Fruit fly (Drosophila melanogaster): Measurements from ENCODE around the gene CG9839.

CG9839 gene

DNA sequence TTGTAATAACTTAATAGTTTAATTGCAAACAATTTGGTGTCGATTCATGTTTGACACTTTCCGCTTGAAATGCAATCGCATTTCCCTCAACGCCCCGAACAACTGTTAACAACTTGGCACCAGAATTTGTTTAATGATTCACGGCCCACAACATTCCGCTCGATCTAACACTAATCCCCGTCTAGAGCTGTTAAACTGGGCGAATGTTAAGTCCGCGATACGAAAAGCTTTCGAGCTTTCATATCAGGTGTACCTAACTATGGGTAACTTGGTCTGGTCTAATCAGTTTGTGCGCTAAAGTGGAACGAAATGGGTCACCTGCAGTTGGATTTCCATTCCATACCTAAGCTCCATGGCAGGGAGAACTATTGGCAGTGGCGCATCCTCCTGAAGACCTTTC lies 32.5 kb downstream of the CG9839 start, which contains the start of gene CG34301:
Gene CG34301 (plus strand): TSS at position 301 of the 400 bp plus-strand sequence.
- TF ChIP-seq foxo (GFP tag; optimal IDR thresholded peaks at IDR 0.05): no peak
- TF ChIP-seq usp (GFP tag; optimal IDR thresholded peaks at IDR 0.05): no peak
- no peak for TF ChIP-seq h (GFP tag; optimal IDR thresholded peaks at IDR 0.05)
- TF ChIP-seq woc (GFP tag; optimal IDR thresholded peaks at IDR 0.05): no peak
- no peak for TF ChIP-seq dsf (GFP tag; optimal IDR thresholded peaks at IDR 0.05; ENCODE audit: borderline replicate concordance)
- TF ChIP-seq CrebA (GFP tag; optimal IDR thresholded peaks at IDR 0.05; ENCODE audit: borderline replicate concordance): no peak
- TF ChIP-seq rgr (GFP tag; optimal IDR thresholded peaks at IDR 0.05): no peak
- TF ChIP-seq sv (GFP tag; optimal IDR thresholded peaks at IDR 0.05): no peak
- no peak for TF ChIP-seq Dif (GFP tag; optimal IDR thresholded peaks at IDR 0.05; ENCODE audit: partially characterized antibody)
- no peak for TF ChIP-seq sage (GFP tag; optimal IDR thresholded peaks at IDR 0.05)
- TF ChIP-seq pan (optimal IDR thresholded peaks at IDR 0.05): no peak

DNA sequence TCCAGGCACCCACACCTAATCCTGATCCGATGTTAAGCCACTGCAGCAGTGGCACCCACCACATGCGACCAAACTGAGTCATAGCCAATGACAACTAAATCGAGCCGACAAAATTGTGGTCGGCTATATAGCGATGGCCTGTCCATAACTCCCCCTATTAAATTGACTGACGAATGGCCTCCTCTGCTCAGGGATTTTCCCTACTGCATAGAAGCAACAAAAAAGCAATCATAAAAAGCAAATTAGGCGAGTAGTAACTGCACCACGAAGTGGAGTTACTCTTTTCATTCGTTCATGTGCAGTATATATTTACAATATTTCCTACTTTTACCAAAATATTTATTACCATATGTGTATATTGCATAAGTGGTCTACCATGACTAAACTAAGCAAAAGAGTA lies 33.0 kb downstream of the CG9839 start, which contains the start of gene CG13318:
Gene CG13318 (minus strand): TSS at position 101 of the 400 bp plus-strand sequence.
- no peak for TF ChIP-seq pan (optimal IDR thresholded peaks at IDR 0.05)
- TF ChIP-seq h (GFP tag; optimal IDR thresholded peaks at IDR 0.05): no peak
- TF ChIP-seq sv (GFP tag; optimal IDR thresholded peaks at IDR 0.05): no peak
- no peak for TF ChIP-seq Myc (optimal IDR thresholded peaks at IDR 0.05)
- TF ChIP-seq Rel (GFP tag; optimal IDR thresholded peaks at IDR 0.05): no peak
- no peak for TF ChIP-seq Rel (tag; optimal IDR thresholded peaks at IDR 0.05)
- TF ChIP-seq tai (GFP tag; optimal IDR thresholded peaks at IDR 0.05): no peak
- no peak for TF ChIP-seq CG9705 (GFP tag; optimal IDR thresholded peaks at IDR 0.05)
- no peak for TF ChIP-seq Mio (GFP tag; optimal IDR thresholded peaks at IDR 0.05)
- no peak for TF ChIP-seq Jra (GFP tag; optimal IDR thresholded peaks at IDR 0.05)
- no peak for TF ChIP-seq rgr (GFP tag; optimal IDR thresholded peaks at IDR 0.05)
- no peak for TF ChIP-seq CG32264 (GFP tag; optimal IDR thresholded peaks at IDR 0.05)
- TF ChIP-seq Hnf4 (GFP tag; optimal IDR thresholded peaks at IDR 0.05): no peak
- TF ChIP-seq dl (GFP tag; optimal IDR thresholded peaks at IDR 0.05; ENCODE audit: insufficient read depth in 1 of 2, partially characterized antibody in 2 of 2): no peak
- TF ChIP-seq Dfd (GFP tag; optimal IDR thresholded peaks at IDR 0.05): no peak

DNA sequence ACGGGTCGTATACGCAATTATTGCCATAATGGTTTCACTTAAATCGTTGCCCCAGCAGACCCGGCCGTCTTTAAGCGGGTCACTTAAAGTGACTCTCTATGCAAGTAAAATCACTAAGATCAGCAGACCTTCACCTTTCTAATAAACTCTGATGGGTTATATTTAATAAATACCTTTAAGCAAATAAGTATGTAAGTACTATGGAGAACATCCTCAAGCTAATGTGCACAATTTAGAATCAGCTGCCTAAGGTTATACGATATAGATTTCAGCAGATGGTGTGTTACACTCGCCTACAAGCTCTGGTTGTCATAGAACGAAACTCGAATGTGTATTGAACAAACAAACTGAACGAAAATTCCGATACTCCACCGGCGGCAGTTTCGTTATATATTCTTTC lies 36.5 kb downstream of the CG9839 start, which contains the start of gene CG8236:
Gene CG8236 (plus strand): TSS at position 301 of the 400 bp plus-strand sequence.
- no peak for TF ChIP-seq HLH106 (tag; optimal IDR thresholded peaks at IDR 0.05)
- TF ChIP-seq sv (GFP tag; optimal IDR thresholded peaks at IDR 0.05): no peak
- no peak for TF ChIP-seq CG32264 (GFP tag; optimal IDR thresholded peaks at IDR 0.05)
- TF ChIP-seq rgr (GFP tag; optimal IDR thresholded peaks at IDR 0.05): no peak
- TF ChIP-seq psq (GFP tag; optimal IDR thresholded peaks at IDR 0.05): no peak
- no peak for TF ChIP-seq N (GFP tag; optimal IDR thresholded peaks at IDR 0.05)

DNA sequence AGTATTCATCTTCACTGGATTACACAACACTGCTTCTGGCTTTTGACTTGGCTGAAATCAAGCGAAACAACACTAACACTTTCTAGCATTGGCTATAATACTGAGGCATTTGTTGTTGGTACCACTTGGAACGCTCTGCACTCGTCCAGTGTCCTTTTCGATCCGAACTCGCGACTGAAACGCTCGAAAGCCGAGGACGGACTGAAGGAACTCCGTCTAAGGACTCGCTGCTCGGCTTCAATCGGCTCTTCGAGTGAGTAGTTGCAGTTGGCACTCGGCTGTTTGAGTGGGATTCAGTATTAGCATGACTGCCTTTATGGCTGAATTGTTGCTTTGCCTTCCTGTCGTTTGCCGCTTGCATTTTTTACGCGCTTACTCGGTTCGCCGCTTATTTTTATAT lies 37.6 kb downstream of the CG9839 start, which contains the start of the genes CG34135 and CG11768:
Gene CG34135 (minus strand): TSS at position 194 of the 400 bp plus-strand sequence.
Gene CG11768 (minus strand): TSS at position 203 of the 400 bp plus-strand sequence.
- TF ChIP-seq rgr (GFP tag; optimal IDR thresholded peaks at IDR 0.05) (no peak), dmrt93B (GFP tag; optimal IDR thresholded peaks at IDR 0.05) (no peak), jim (GFP tag; optimal IDR thresholded peaks at IDR 0.05) (no peak), Abd-B (GFP tag; optimal IDR thresholded peaks at IDR 0.05) (no peak), Rel (GFP tag; optimal IDR thresholded peaks at IDR 0.05) (no peak), Rel (tag; optimal IDR thresholded peaks at IDR 0.05) (no peak), dl (GFP tag; optimal IDR thresholded peaks at IDR 0.05; ENCODE audit: insufficient read depth in 1 of 2, partially characterized antibody in 2 of 2) (no peak), foxo (GFP tag; optimal IDR thresholded peaks at IDR 0.05) (no peak)

All from whole organism, wandering third instar larva.